Worm (Caenorhabditis elegans): Measurements from ENCODE around the gene fbxa-63.
A peak's percentile ranks its signal among the peaks of the same experiment; 100 is the strongest.

DNA sequence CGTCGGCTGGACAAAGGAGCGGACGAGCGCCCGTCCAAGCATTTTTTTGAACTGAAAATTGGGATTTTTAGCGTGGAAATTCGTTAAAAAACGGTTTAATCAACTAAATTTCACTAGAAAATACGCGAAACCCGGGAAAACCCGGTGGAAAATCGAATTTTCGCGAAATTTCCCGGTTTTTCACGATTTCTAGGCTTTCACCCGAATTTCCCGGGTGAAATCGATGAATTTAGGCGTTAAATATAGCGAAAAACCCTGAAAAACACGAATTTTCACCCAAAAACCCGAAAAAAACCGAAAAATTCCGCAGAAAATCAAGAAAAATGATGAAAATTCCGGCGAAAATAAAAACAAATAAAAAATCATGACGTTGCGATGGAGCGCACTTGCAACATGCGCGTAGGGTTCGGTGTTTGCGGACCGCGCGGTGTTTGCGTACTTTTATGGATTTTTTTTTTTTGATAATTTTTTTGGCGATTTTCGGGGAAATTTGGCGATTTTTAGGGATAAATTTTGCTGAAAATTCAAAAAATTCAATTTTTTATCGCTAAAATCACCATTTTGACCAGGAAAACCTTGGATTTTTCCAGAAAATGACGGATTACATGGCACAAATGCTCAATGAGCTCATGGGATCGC, 41.2 kb upstream of the fbxa-63 start, which contains the start of the genes mrpl-45 and Y119D3B.12:
- TF ChIP-seq lin-40 (tag; optimal IDR thresholded peaks at IDR 0.05): peak; percentile 66
- TF ChIP-seq ztf-25 (GFP tag; IDR thresholded peaks at IDR 0.05): no peak
- no peak for TF ChIP-seq atf-7 (tag; optimal IDR thresholded peaks at IDR 0.05)

Data from whole organism, young adult.